Fruit fly (Drosophila melanogaster): ENCODE data around the gene CG44088.
A peak's percentile ranks its signal among the peaks of the same experiment; 100 is the strongest.

DNA sequence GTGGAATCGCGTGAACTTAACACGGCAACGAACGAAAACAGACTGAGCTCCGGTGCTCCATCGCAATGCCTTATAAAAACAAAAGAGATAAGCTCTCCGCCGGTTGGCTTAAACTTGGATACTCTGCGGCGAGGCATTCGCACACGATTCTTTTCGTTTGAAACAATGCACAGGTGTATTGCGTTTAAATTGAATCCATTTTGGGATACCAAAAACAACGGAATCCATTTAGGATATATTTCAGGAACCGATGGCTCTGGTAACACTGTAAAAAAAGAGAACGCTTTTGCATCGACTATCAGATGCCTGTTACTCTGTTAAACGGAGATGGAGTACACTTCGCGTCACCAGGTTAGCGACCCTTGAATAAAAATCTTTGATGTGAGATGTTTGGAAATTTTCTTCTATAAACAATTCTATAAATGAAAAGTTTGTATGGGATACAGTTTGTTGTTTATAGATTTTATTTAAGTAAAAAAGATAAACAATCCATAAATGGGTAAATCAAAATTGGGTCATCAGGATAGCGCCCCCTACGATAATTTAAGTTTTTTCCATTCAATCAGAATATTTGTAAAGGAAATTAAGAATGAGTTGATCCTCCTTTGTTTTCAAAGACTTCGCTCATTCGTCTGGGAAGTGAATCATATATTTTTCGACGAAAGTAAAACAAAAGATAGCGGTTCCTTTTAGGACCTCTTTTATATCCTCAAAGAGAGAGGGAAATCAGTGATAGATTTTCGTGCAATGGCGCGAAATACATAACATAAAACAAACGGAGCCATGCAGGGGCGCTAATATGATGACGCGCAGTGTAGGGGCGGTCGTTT, 42.8 kb downstream of the CG44088 start, which contains the start of gene Nep2:
- TF ChIP-seq Hr38 (GFP tag; optimal IDR thresholded peaks at IDR 0.05), result no peak
- TF ChIP-seq CG6792 (GFP tag; optimal IDR thresholded peaks at IDR 0.05), result peak; percentile 43
- TF ChIP-seq CG6854 (GFP tag; optimal IDR thresholded peaks at IDR 0.05), result no peak
- TF ChIP-seq Sox15 (GFP tag; optimal IDR thresholded peaks at IDR 0.05), result peak; percentile 29
- TF ChIP-seq salr (GFP tag; optimal IDR thresholded peaks at IDR 0.05), result peak in 1 of 2 experiments; percentile 76
- TF ChIP-seq CG31627 (GFP tag; optimal IDR thresholded peaks at IDR 0.05), result peak; percentile 32
- peak; percentile 86 for TF ChIP-seq CG32006 (GFP tag; optimal IDR thresholded peaks at IDR 0.05)
- peak; percentile 63 for TF ChIP-seq Met (GFP tag; optimal IDR thresholded peaks at IDR 0.05)
- no peak for TF ChIP-seq vri (GFP tag; optimal IDR thresholded peaks at IDR 0.05)
- peak; percentile 77 for TF ChIP-seq CG6276 (GFP tag; optimal IDR thresholded peaks at IDR 0.05)
- TF ChIP-seq ss (GFP tag; optimal IDR thresholded peaks at IDR 0.05), result peak; percentile 50 to 51
- no peak for TF ChIP-seq Ets21C (GFP tag; optimal IDR thresholded peaks at IDR 0.05)
